Fruit fly (Drosophila melanogaster): ENCODE results near the gene RpL27A.

DNA sequence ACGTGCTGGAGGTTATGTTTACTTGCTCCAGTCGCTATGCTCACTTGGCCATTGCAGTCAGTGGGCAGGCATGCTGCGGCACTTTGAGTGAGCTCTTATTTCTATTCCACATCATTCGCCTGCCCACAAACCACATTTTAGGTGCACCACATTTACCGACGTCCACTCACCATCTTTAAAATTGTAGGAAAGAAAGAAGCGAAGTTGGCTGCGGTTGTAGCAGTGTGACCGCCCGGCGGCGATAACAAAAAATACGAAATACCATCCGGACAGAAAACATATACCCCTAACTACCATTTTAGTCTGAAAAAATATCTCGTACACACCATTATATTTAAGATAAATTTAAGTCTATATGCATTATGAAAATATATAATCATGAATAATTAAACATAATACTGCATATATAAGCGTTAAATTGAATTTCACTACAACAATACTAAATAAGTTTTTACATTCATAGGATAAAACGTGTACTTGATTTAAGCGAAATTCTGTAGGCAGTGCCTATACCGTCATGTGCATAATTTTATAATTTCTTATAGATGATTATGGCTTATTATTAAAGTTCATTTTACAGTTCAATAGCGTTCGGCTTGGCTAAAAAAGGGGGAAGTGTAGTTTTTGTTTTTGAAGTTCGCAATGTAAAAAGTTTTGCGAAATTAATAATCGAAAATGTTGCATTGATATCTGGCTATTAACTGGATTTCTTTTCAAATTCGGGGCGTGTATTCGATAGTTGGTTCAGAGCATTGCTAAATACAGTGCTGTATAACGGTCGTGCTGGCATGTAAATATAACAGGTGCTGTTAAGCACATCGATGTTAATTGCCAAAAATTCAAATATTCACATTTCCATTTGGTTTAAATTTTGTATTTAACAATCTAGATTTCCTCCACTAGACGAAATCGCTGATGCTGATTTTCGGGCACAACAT is at the start of gene RpL27A:
- TF ChIP-seq CG7101 (tag; optimal IDR thresholded peaks at IDR 0.05) (peak; percentile 85), Mnt (GFP tag; optimal IDR thresholded peaks at IDR 0.05) (peak; percentile 93), Clk (GFP tag; optimal IDR thresholded peaks at IDR 0.05) (peak; percentile 30), cnc (optimal IDR thresholded peaks at IDR 0.05) (no peak), CG33017 (tag; optimal IDR thresholded peaks at IDR 0.05) (peak; percentile 61), bab1 (GFP tag; optimal IDR thresholded peaks at IDR 0.05) (peak; percentile 81), CG7045 (GFP tag; optimal IDR thresholded peaks at IDR 0.05) (peak; percentile 74), CG12768 (GFP tag; optimal IDR thresholded peaks at IDR 0.05) (peak; percentile 60), cic (GFP tag; optimal IDR thresholded peaks at IDR 0.05) (peak; percentile 65), CG11617 (GFP tag; optimal IDR thresholded peaks at IDR 0.05) (peak; percentile 88), tj (GFP tag; optimal IDR thresholded peaks at IDR 0.05) (peak; percentile 54), ovo (GFP tag; optimal IDR thresholded peaks at IDR 0.05) (peak; percentile 72), CG14711 (tag; optimal IDR thresholded peaks at IDR 0.05) (peak; percentile 53)
